Fruit fly (Drosophila melanogaster) whole organism, adult: ENCODE measurements around the gene Wnt6.

Source experiments
- CG11617 ChIP-seq: fragments of 200-800 bp; sonication (Bioruptor generic); optimal IDR thresholded peaks from 2 replicates; lab custom pipeline; 2017; ENCODE audit warnings: mild to moderate bottlenecking, missing biosample characterization, missing genetic modification reagents, missing genetic modification characterization
- CG12768 ChIP-seq: fragments of 200-800 bp; sonication (Bioruptor generic); optimal IDR thresholded peaks from 2 replicates; lab custom pipeline; 2017; ENCODE audit warnings: missing biosample characterization, missing genetic modification characterization, mild to moderate bottlenecking, moderate library complexity, missing genetic modification reagents
- kay ChIP-seq: fragments of 200-800 bp; sonication (Bioruptor generic); peaks from one replicate; lab custom pipeline; 2016; ENCODE audit warnings: missing biosample characterization, missing genetic modification characterization, borderline replicate concordance

DNA sequence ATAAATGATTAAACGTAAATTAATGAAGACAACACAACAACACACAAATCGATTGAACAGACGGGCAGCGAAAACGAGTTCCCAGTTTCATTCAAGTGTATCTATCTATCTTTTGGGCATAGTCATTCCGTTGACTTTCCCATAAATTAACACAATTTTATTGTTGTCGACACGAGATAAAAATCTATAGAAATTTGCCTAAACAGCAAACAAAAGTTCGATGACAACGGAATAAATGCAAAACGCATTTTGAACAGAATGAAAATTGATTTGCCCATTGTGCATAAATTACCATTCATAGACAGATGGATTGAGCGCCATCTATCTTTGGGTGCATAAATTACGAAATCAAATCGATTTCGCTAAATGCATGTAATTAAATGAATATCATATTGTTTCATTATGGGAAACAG, 19.3 kb downstream of the Wnt6 start:
- TF ChIP-seq kay (no peak), CG11617 (GFP tag; lab: Kevin White, UChicago) (no peak), CG12768 (GFP tag; lab: Kevin White, UChicago) (no peak)
